Worm (Caenorhabditis elegans) whole organism, L1 larva: ENCODE data around the gene rnp-4.

ENCODE experiments used
- aha-1 ChIP-seq: fragments of 150-350 bp; optimal IDR thresholded peaks from 2 replicates; lab custom pipeline; 2014; ENCODE audit warnings: missing biosample characterization, missing genetic modification characterization
- blmp-1 ChIP-seq: fragments of 150-350 bp; optimal IDR thresholded peaks from 2 replicates; lab custom pipeline; 2014; ENCODE audit warnings: missing biosample characterization, missing genetic modification characterization
- hlh-17 ChIP-seq: fragments of 200-800 bp; sonication (Bioruptor generic); optimal IDR thresholded peaks from 2 replicates; lab custom pipeline; 2018; ENCODE audit warnings: missing genetic modification characterization, mild to moderate bottlenecking, missing compliant biosample characterization, moderate library complexity, borderline replicate concordance
- irx-1 ChIP-seq: sonication (generic microtip); optimal IDR thresholded peaks from 2 replicates; lab custom pipeline; 2016; ENCODE audit warnings: missing genetic modification characterization, missing compliant biosample characterization

- TF ChIP-seq blmp-1 (tag; lab: Kevin White, UChicago) (no peak), irx-1 (no peak), aha-1 (no peak), hlh-17 (GFP tag; lab: Kevin White, UChicago) (no peak)
Observed at ce11 chrIII:4394496-4394895, 11.6 kb upstream of the rnp-4 start, which contains the start of gene R07E5.4.
